Worm (Caenorhabditis elegans) whole organism, L4 larva: ENCODE measurements around the gene dct-19.

Experiments used
- F10B5.3 ChIP-seq: sonication (generic microtip); optimal IDR thresholded peaks from 2 replicates; lab custom pipeline; 2016; ENCODE audit warnings: mild to moderate bottlenecking, missing genetic modification characterization, missing compliant biosample characterization
- fos-1 ChIP-seq: fragments of 150-350 bp; optimal IDR thresholded peaks from 2 replicates; lab custom pipeline; 2014; ENCODE audit warnings: missing biosample characterization, missing genetic modification characterization
- nhr-28 ChIP-seq: fragments of 150-350 bp; optimal IDR thresholded peaks from 2 replicates; lab custom pipeline; 2014; ENCODE audit warnings: missing biosample characterization, missing genetic modification characterization
- ztf-11 ChIP-seq: fragments of 150-350 bp; optimal IDR thresholded peaks from 2 replicates; lab custom pipeline; 2014; ENCODE audit warnings: missing biosample characterization, missing genetic modification characterization

DNA sequence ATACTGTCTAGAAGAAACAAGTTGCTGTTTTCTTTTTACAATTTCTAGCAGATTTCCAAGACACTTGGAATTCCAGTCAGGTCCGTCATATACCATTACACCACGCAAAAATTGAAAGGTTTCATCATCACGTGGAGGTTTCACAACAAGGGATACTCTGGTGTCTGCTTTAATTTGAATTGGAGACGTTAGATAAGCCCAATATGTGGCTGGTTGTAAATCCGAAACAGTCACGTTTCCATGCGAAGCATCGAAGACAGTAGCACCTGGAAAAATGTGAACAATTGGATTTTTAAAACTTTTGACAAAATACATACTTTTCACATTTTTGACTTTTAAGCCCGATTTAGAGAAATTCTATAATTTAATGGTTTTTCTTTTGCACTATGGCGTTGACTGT is 47.9 kb downstream of the dct-19 start:
- TF ChIP-seq fos-1 (no peak), ztf-11 (tag; lab: Kevin White, UChicago) (no peak), F10B5.3 (tag; lab: Kevin White, UChicago) (no peak), nhr-28 (tag; lab: Kevin White, UChicago) (no peak)
